Worm (Caenorhabditis elegans) whole organism, L2 larva: ENCODE data around the gene cah-4.

ENCODE experiments used
- F13H6.1 ChIP-seq: sonication (generic microtip); optimal IDR thresholded peaks from 2 replicates; lab custom pipeline; 2016; ENCODE audit warnings: missing genetic modification characterization, missing compliant biosample characterization
- R02D3.7 ChIP-seq: fragments of 150-350 bp; optimal IDR thresholded peaks from 2 replicates; lab custom pipeline; 2014; ENCODE audit warnings: missing biosample characterization, missing genetic modification characterization
- Y55F3AM.14 ChIP-seq: fragments of 200-800 bp; sonication (Bioruptor generic); optimal IDR thresholded peaks from 2 replicates; lab custom pipeline; 2018; ENCODE audit warnings: mild to moderate bottlenecking, missing genetic modification characterization, missing compliant biosample characterization
- ZK546.5 ChIP-seq: sonication (generic microtip); optimal IDR thresholded peaks from 2 replicates; lab custom pipeline; 2017; ENCODE audit warnings: missing biosample characterization, missing genetic modification characterization
- alr-1 ChIP-seq: fragments of 150-350 bp; optimal IDR thresholded peaks from 2 replicates; lab custom pipeline; 2014; ENCODE audit warnings: missing biosample characterization, missing genetic modification characterization
- aly-2 ChIP-seq: fragments of 150-350 bp; optimal IDR thresholded peaks from 2 replicates; lab custom pipeline; 2014; ENCODE audit warnings: missing biosample characterization, missing genetic modification characterization
- ama-1 ChIP-seq: fragments of 150-350 bp; optimal IDR thresholded peaks from 2 replicates; lab custom pipeline; 2018; ENCODE audit warnings: inconsistent platforms
- blmp-1 ChIP-seq: sonication (generic microtip); optimal IDR thresholded peaks from 2 replicates; lab custom pipeline; 2017; ENCODE audit warnings: missing genetic modification characterization, mild to moderate bottlenecking, missing compliant biosample characterization, antibody characterized with exemption, moderate library complexity; ENCODE audit not compliant: insufficient read depth
- ceh-16 ChIP-seq: fragments of 150-350 bp; optimal IDR thresholded peaks from 2 replicates; lab custom pipeline; 2014; ENCODE audit warnings: missing biosample characterization, missing genetic modification characterization
- ceh-82 ChIP-seq: fragments of 150-350 bp; optimal IDR thresholded peaks from 2 replicates; lab custom pipeline; 2014; ENCODE audit warnings: missing biosample characterization, missing genetic modification characterization
- crh-2 ChIP-seq: sonication (generic microtip); optimal IDR thresholded peaks from 2 replicates; lab custom pipeline; 2017; ENCODE audit warnings: missing biosample characterization, missing genetic modification characterization
- dmd-4 ChIP-seq: sonication (generic microtip); optimal IDR thresholded peaks from 2 replicates; lab custom pipeline; 2017; ENCODE audit warnings: missing biosample characterization, missing genetic modification characterization
- egl-27 ChIP-seq: sonication (generic microtip); optimal IDR thresholded peaks from 3 replicates; lab custom pipeline; 2017; ENCODE audit warnings: missing biosample characterization, missing genetic modification reagents, missing genetic modification characterization
- elt-1 ChIP-seq: fragments of 150-350 bp; optimal IDR thresholded peaks from 2 replicates; lab custom pipeline; 2014; ENCODE audit warnings: missing biosample characterization, missing genetic modification characterization
- elt-3 ChIP-seq: sonication (generic microtip); optimal IDR thresholded peaks from 2 replicates; lab custom pipeline; 2017; ENCODE audit warnings: missing biosample characterization, missing genetic modification characterization
- fos-1 ChIP-seq: fragments of 150-350 bp; optimal IDR thresholded peaks from 2 replicates; lab custom pipeline; 2014; ENCODE audit warnings: missing biosample characterization, missing genetic modification characterization
- gmeb-1 ChIP-seq: fragments of 150-350 bp; optimal IDR thresholded peaks from 2 replicates; lab custom pipeline; 2014; ENCODE audit warnings: missing biosample characterization, missing genetic modification characterization
- lin-11 ChIP-seq: fragments of 150-350 bp; sonication (generic microtip); optimal IDR thresholded peaks from 2 replicates; lab custom pipeline; 2014; ENCODE audit warnings: missing biosample characterization, missing genetic modification characterization, inconsistent platforms, mixed read lengths
- lin-13 ChIP-seq: fragments of 150-350 bp; optimal IDR thresholded peaks from 2 replicates; lab custom pipeline; 2014; ENCODE audit warnings: missing biosample characterization, missing genetic modification reagents, missing genetic modification characterization
- lin-39 ChIP-seq: fragments of 150-350 bp; optimal IDR thresholded peaks from 2 replicates; lab custom pipeline; 2014; ENCODE audit warnings: missing biosample characterization, missing genetic modification reagents, missing genetic modification characterization
- lsy-2 ChIP-seq, 2 experiments: fragments of 150-350 bp in 1 of 2; sonication (generic microtip) in 1 of 2; optimal IDR thresholded peaks; 2 replicates each; lab custom pipeline; 2014 to 2017; ENCODE audit warnings: missing biosample characterization in 2 of 2, missing genetic modification characterization in 2 of 2
- mab-5 ChIP-seq: fragments of 150-350 bp; optimal IDR thresholded peaks from 2 replicates; lab custom pipeline; 2014; ENCODE audit warnings: missing biosample characterization, missing genetic modification characterization
- mbf-1 ChIP-seq: sonication (generic microtip); optimal IDR thresholded peaks from 2 replicates; lab custom pipeline; 2017; ENCODE audit warnings: missing biosample characterization, missing genetic modification characterization
- mdl-1 ChIP-seq, 2 experiments: fragments of 150-350 bp in 1 of 2; sonication (generic microtip) in 1 of 2; optimal IDR thresholded peaks; 2 replicates each; lab custom pipeline; 2017; ENCODE audit warnings: missing biosample characterization in 2 of 2, missing genetic modification characterization in 2 of 2
- nhr-10 ChIP-seq: sonication (generic microtip); optimal IDR thresholded peaks from 2 replicates; lab custom pipeline; 2017; ENCODE audit warnings: missing biosample characterization, missing genetic modification characterization
- nhr-11 ChIP-seq: fragments of 150-350 bp; optimal IDR thresholded peaks from 2 replicates; lab custom pipeline; 2014; ENCODE audit warnings: missing biosample characterization, missing genetic modification characterization
- nhr-12 ChIP-seq: fragments of 150-350 bp; optimal IDR thresholded peaks from 2 replicates; lab custom pipeline; 2014; ENCODE audit warnings: missing biosample characterization, missing genetic modification characterization
- nhr-129 ChIP-seq: fragments of 150-350 bp; optimal IDR thresholded peaks from 2 replicates; lab custom pipeline; 2014; ENCODE audit warnings: missing biosample characterization, missing genetic modification characterization
- nhr-21 ChIP-seq: fragments of 150-350 bp; optimal IDR thresholded peaks from 2 replicates; lab custom pipeline; 2014; ENCODE audit warnings: missing biosample characterization, missing genetic modification characterization
- nhr-23 ChIP-seq: fragments of 150-350 bp; optimal IDR thresholded peaks from 2 replicates; lab custom pipeline; 2014; ENCODE audit warnings: missing biosample characterization, missing genetic modification reagents, missing genetic modification characterization
- nhr-237 ChIP-seq: fragments of 150-350 bp; optimal IDR thresholded peaks from 2 replicates; lab custom pipeline; 2014; ENCODE audit warnings: missing biosample characterization, missing genetic modification characterization
- nhr-25 ChIP-seq: fragments of 150-350 bp; sonication (generic microtip); optimal IDR thresholded peaks from 3 replicates; lab custom pipeline; 2014; ENCODE audit warnings: missing biosample characterization, missing genetic modification characterization
- nhr-6 ChIP-seq: fragments of 150-350 bp; optimal IDR thresholded peaks from 2 replicates; lab custom pipeline; 2014; ENCODE audit warnings: missing biosample characterization, missing genetic modification characterization
- nhr-77 ChIP-seq: fragments of 150-350 bp; optimal IDR thresholded peaks from 2 replicates; lab custom pipeline; 2014; ENCODE audit warnings: missing biosample characterization, missing genetic modification characterization
- peb-1 ChIP-seq: fragments of 150-350 bp; optimal IDR thresholded peaks from 2 replicates; lab custom pipeline; 2014; ENCODE audit warnings: missing biosample characterization, missing genetic modification characterization
- sem-4 ChIP-seq: fragments of 150-350 bp; optimal IDR thresholded peaks from 2 replicates; lab custom pipeline; 2014; ENCODE audit warnings: missing biosample characterization, missing genetic modification reagents, missing genetic modification characterization
- skn-1 ChIP-seq: sonication (generic microtip); optimal IDR thresholded peaks from 2 replicates; lab custom pipeline; 2017; ENCODE audit warnings: missing biosample characterization, missing genetic modification characterization
- sma-3 ChIP-seq: sonication (generic microtip); optimal IDR thresholded peaks from 2 replicates; lab custom pipeline; 2016; ENCODE audit warnings: missing genetic modification reagents, missing genetic modification characterization, missing compliant biosample characterization
- sma-9 ChIP-seq, 2 experiments: fragments of 150-350 bp in 1 of 2; sonication (generic microtip) in 1 of 2; optimal IDR thresholded peaks; 2 replicates each; lab custom pipeline; 2014 to 2016; ENCODE audit warnings: missing genetic modification characterization in 2 of 2, mild to moderate bottlenecking in 1 of 2, missing biosample characterization in 1 of 2, missing compliant biosample characterization in 1 of 2, missing genetic modification reagents in 1 of 2, moderate library complexity in 1 of 2
- unc-39 ChIP-seq: fragments of 150-350 bp; optimal IDR thresholded peaks from 2 replicates; lab custom pipeline; 2014; ENCODE audit warnings: missing biosample characterization, missing genetic modification characterization
- unc-55 ChIP-seq: fragments of 150-350 bp; sonication (generic microtip); optimal IDR thresholded peaks from 3 replicates; lab custom pipeline; 2014; ENCODE audit warnings: missing biosample characterization, missing genetic modification reagents, missing genetic modification characterization
- unc-62 ChIP-seq: fragments of 150-350 bp; optimal IDR thresholded peaks from 2 replicates; lab custom pipeline; 2014; ENCODE audit warnings: missing biosample characterization, missing genetic modification reagents, missing genetic modification characterization
- zag-1 ChIP-seq: fragments of 150-350 bp; optimal IDR thresholded peaks from 2 replicates; lab custom pipeline; 2014; ENCODE audit warnings: missing biosample characterization, missing genetic modification characterization
- ztf-1 ChIP-seq: fragments of 200-800 bp; sonication (Bioruptor generic); conservative IDR thresholded peaks from 2 replicates; pipeline ENCODE4 v1.3.6; 2022; ENCODE audit warnings: missing genetic modification characterization, missing compliant biosample characterization
- ztf-11 ChIP-seq: sonication (generic microtip); optimal IDR thresholded peaks from 2 replicates; lab custom pipeline; 2017; ENCODE audit warnings: missing biosample characterization, missing genetic modification characterization
- ztf-4 ChIP-seq: fragments of 150-350 bp; optimal IDR thresholded peaks from 2 replicates; lab custom pipeline; 2014; ENCODE audit warnings: missing biosample characterization, missing genetic modification characterization

cah-4 gene

DNA sequence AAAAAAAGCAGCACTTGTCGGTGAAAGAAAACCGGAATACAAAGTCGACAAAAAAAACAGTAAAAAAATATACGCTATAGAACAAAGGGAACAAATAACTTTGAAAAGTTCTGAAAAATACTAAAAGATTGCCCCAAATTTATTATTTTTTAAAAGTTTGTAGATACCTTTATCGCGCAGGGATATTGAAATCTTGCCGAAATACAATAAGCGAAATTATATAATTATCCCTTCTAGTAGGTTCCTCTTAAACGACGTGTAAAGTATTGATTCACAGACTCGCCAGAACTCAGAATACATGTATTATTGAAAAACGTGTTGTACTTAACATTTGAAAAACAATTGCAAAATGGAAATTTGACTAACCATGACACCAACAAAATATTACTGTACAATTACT lies 28.0 kb upstream of the cah-4 start (continued):
- no peak for TF ChIP-seq nhr-23 (tag; lab: Kevin White, UChicago)
- TF ChIP-seq mbf-1 (tag; lab: Kevin White, UChicago) = peak; percentile 67
- peak; percentile 20 for TF ChIP-seq ztf-11 (tag; lab: Kevin White, UChicago)
- peak; percentile 87 for TF ChIP-seq nhr-77
- no peak for TF ChIP-seq peb-1
- TF ChIP-seq dmd-4 (tag; lab: Kevin White, UChicago) = peak; percentile 78
- no peak for TF ChIP-seq ztf-1
- no peak for TF ChIP-seq ama-1 (lab: Kevin White, UChicago)
- no peak for TF ChIP-seq elt-1 (tag; lab: Kevin White, UChicago)
- TF ChIP-seq egl-27 (tag; lab: Kevin White, UChicago) = peak; percentile 91
- peak; percentile 30 to 82 for TF ChIP-seq mdl-1 (tag; optimal IDR thresholded peaks at IDR 0.05; lab: Kevin White, UChicago)
- TF ChIP-seq ZK546.5 = peak; percentile 40
- peak; percentile 93 for TF ChIP-seq nhr-6 (tag; lab: Kevin White, UChicago)
- peak; percentile 52 for TF ChIP-seq nhr-12 (tag; lab: Kevin White, UChicago)
- no peak for TF ChIP-seq Y55F3AM.14 (GFP tag; lab: Kevin White, UChicago)
- peak; percentile 98 for TF ChIP-seq crh-2 (tag; lab: Kevin White, UChicago)
- peak; percentile 92 for TF ChIP-seq lin-13 (GFP tag; lab: Kevin White, UChicago)
- TF ChIP-seq blmp-1 (tag; lab: Kevin White, UChicago) = peak; percentile 33
- peak; percentile 94 for TF ChIP-seq sem-4 (tag; lab: Kevin White, UChicago)
- peak; percentile 81 for TF ChIP-seq sma-9 (GFP tag; optimal IDR thresholded peaks at IDR 0.05; lab: Kevin White, UChicago)
- no peak for TF ChIP-seq sma-9 (tag; optimal IDR thresholded peaks at IDR 0.05; lab: Kevin White, UChicago)
- peak; percentile 88 for TF ChIP-seq F13H6.1
- TF ChIP-seq unc-39 (tag; lab: Kevin White, UChicago) = no peak

DNA sequence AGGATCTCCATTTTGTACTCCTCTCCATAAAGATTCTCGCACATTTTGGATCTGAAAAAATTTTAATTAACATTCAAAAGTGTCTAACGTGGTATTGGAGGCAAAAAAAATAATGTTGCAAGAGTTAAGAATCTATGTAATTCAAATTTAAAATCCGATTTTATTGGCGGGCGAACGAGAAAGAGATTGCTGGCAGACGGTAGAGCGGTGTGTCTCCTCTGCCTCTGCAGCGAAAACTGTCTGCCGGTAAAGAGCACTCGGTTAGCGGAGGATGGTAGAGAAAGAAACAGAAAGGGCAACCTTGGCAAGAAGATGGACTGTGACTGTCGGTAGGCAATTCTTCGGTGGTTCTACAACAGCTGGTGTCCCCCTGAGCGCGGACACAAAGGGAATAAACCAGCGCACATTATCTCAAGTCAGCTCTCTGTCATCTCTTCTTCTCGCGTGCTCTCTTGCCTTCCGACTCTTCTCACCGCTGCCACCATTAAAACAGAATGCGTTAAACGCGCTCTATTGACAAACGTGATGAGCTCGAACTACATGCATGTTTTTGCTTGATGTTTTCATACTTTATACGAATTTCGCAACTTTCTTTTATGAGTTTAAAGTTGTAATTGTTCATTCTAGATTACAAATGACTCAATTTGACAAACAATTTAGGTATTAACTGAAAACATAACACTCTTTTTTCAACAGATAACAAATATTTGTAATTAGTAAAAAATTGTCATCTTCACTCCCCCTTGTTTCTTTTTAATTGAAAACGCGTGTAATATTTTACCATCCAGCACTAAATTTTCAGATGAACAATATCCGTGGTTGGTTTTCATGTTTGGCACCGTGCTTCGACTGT lies 23.3 kb upstream of the cah-4 start, which contains the start of the genes cdk-4 and F18H3.1:
cdk-4 (minus strand) TSS at position 51 of the 853 bp plus-strand sequence.
F18H3.1 (plus strand) TSS at position 803 of the 853 bp plus-strand sequence.
- no peak for TF ChIP-seq alr-1 (tag; lab: Kevin White, UChicago)
- no peak for TF ChIP-seq elt-3 (tag; lab: Kevin White, UChicago)
- no peak for TF ChIP-seq blmp-1 (tag; lab: Kevin White, UChicago)
- peak; percentile 29 for TF ChIP-seq ceh-16 (tag; lab: Kevin White, UChicago)
- TF ChIP-seq nhr-11 = no peak
- no peak for TF ChIP-seq ama-1 (lab: Kevin White, UChicago)
- peak; percentile 94 for TF ChIP-seq unc-55 (GFP tag; lab: Kevin White, UChicago)
- no peak for TF ChIP-seq sma-9 (GFP tag; optimal IDR thresholded peaks at IDR 0.05; lab: Kevin White, UChicago)
- TF ChIP-seq sma-9 (tag; optimal IDR thresholded peaks at IDR 0.05; lab: Kevin White, UChicago) = no peak
- TF ChIP-seq Y55F3AM.14 (GFP tag; lab: Kevin White, UChicago) = no peak
- TF ChIP-seq lin-11 = no peak
- TF ChIP-seq lin-13 (GFP tag; lab: Kevin White, UChicago) = peak; percentile 12
- no peak for TF ChIP-seq lin-39 (tag; lab: Kevin White, UChicago)
- TF ChIP-seq unc-39 (tag; lab: Kevin White, UChicago) = no peak
- peak; percentile 20 for TF ChIP-seq fos-1 (tag; lab: Kevin White, UChicago)
- no peak for TF ChIP-seq nhr-12 (tag; lab: Kevin White, UChicago)
- peak in 1 of 2 experiments; percentile 52 for TF ChIP-seq lsy-2 (tag; optimal IDR thresholded peaks at IDR 0.05; lab: Kevin White, UChicago)
- no peak for TF ChIP-seq nhr-10 (tag; lab: Kevin White, UChicago)
- no peak for TF ChIP-seq nhr-77
- TF ChIP-seq ztf-4 (tag; lab: Kevin White, UChicago) = no peak
- TF ChIP-seq sma-3 (GFP tag; lab: Kevin White, UChicago) = no peak
- TF ChIP-seq nhr-25 (tag; lab: Kevin White, UChicago) = peak; percentile 23
- TF ChIP-seq mdl-1 (tag; optimal IDR thresholded peaks at IDR 0.05; lab: Kevin White, UChicago) = no peak
- TF ChIP-seq mab-5 (tag; lab: Kevin White, UChicago) = no peak
- peak; percentile 77 for TF ChIP-seq nhr-129
- no peak for TF ChIP-seq nhr-23 (tag; lab: Kevin White, UChicago)
- peak; percentile 1 for TF ChIP-seq zag-1 (tag; lab: Kevin White, UChicago)
- TF ChIP-seq aly-2 (tag; lab: Kevin White, UChicago) = no peak
- no peak for TF ChIP-seq dmd-4 (tag; lab: Kevin White, UChicago)
- no peak for TF ChIP-seq nhr-21
- no peak for TF ChIP-seq skn-1 (tag; lab: Kevin White, UChicago)
- TF ChIP-seq ztf-1 = no peak
- TF ChIP-seq crh-2 (tag; lab: Kevin White, UChicago) = peak; percentile 56
- no peak for TF ChIP-seq mbf-1 (tag; lab: Kevin White, UChicago)
- no peak for TF ChIP-seq nhr-237 (tag; lab: Kevin White, UChicago)
- TF ChIP-seq ceh-82 = no peak
- TF ChIP-seq gmeb-1 = no peak
- no peak for TF ChIP-seq ztf-11 (tag; lab: Kevin White, UChicago)
- TF ChIP-seq R02D3.7 (tag; lab: Kevin White, UChicago) = no peak
- no peak for TF ChIP-seq egl-27 (tag; lab: Kevin White, UChicago)
- TF ChIP-seq ZK546.5 = no peak
- TF ChIP-seq F13H6.1 = peak; percentile 15
- peak; percentile 52 for TF ChIP-seq sem-4 (tag; lab: Kevin White, UChicago)
- TF ChIP-seq elt-1 (tag; lab: Kevin White, UChicago) = no peak
- no peak for TF ChIP-seq unc-62 (GFP tag; lab: Kevin White, UChicago)
- TF ChIP-seq nhr-6 (tag; lab: Kevin White, UChicago) = no peak
- TF ChIP-seq peb-1 = no peak
